Fruit fly (Drosophila melanogaster): ENCODE measurements around the gene bbx.
A peak's percentile ranks its signal among the peaks of the same experiment; 100 is the strongest.

Gene bbx

DNA sequence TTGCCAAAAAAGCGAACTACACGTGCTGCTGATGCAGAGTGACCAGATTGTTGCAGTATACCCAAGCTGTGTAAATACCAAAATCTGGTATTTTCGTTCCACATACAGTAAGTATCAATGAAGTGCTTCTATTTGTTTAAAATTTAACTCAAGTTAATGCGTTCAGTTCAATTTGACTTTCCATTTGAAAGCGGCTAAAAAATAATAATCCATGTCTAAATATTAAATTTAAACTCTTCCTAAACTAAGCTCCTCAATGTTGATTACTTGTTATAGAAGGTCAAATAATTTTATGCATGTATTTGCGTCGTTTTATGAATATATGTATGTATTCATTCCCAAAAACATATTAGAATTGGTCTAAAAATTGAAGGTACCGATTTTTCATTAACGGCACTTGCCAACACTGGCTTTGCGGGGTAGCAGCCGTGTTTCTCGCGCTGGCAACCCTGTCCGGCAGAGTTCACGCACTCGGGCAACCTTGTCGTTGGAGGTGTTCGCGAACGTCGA lies 13.0 kb upstream of the bbx start, which contains the start of the genes peng and sol (continued):
- peak; percentile 10 for TF ChIP-seq CG8359 (GFP tag; optimal IDR thresholded peaks at IDR 0.05; ENCODE audit: borderline replicate concordance)
- TF ChIP-seq gfzf (GFP tag; optimal IDR thresholded peaks at IDR 0.05): peak; percentile 72
- TF ChIP-seq CG11456 (GFP tag; IDR thresholded peaks at IDR 0.05): no peak; the same call in 2 of the 3 replicates
- peak; percentile 42 for TF ChIP-seq Bdp1 (GFP tag; optimal IDR thresholded peaks at IDR 0.05)
- peak; percentile 33 for TF ChIP-seq disco-r (GFP tag; optimal IDR thresholded peaks at IDR 0.05)
- peak; percentile 85 for TF ChIP-seq CoRest (tag; optimal IDR thresholded peaks at IDR 0.05)
- no peak for TF ChIP-seq kni (GFP tag; optimal IDR thresholded peaks at IDR 0.05)
- TF ChIP-seq caup (GFP tag; optimal IDR thresholded peaks at IDR 0.05; ENCODE audit: severe bottlenecking): peak; percentile 56
- peak; percentile 52 for TF ChIP-seq Hand (GFP tag; optimal IDR thresholded peaks at IDR 0.05)
- peak; percentile 36 for TF ChIP-seq CG17328 (GFP tag; IDR thresholded peaks at IDR 0.05)
- TF ChIP-seq HHEX (GFP tag; optimal IDR thresholded peaks at IDR 0.05): peak; percentile 75
- TF ChIP-seq lov (optimal IDR thresholded peaks at IDR 0.05): no peak
- peak; percentile 49; the same call in 1 of the 3 replicates for TF ChIP-seq lov (GFP tag; IDR thresholded peaks at IDR 0.05)
- no peak for TF ChIP-seq CG3407 (GFP tag; optimal IDR thresholded peaks at IDR 0.05)
- TF ChIP-seq C15 (GFP tag; IDR thresholded peaks at IDR 0.05): 0 out of 3 replicates have a peak, but pooled peaks have one; percentile 25
- peak; percentile 47 for TF ChIP-seq ewg (GFP tag; optimal IDR thresholded peaks at IDR 0.05)
- peak; percentile 78 for TF ChIP-seq pum (GFP tag; optimal IDR thresholded peaks at IDR 0.05)
- no peak for TF ChIP-seq nerfin-2 (GFP tag; IDR thresholded peaks at IDR 0.05; ENCODE audit: partially characterized antibody)
- peak; percentile 40 for TF ChIP-seq her (GFP tag; optimal IDR thresholded peaks at IDR 0.05)
- TF ChIP-seq Hey (tag; optimal IDR thresholded peaks at IDR 0.05): no peak
- peak; percentile 36 for TF ChIP-seq vfl (GFP tag; optimal IDR thresholded peaks at IDR 0.05)
- no peak for TF ChIP-seq zf30C (GFP tag; optimal IDR thresholded peaks at IDR 0.05)
- TF ChIP-seq Hr51 (GFP tag; optimal IDR thresholded peaks at IDR 0.05): peak; percentile 16 to 74
- TF ChIP-seq ttk (GFP tag; IDR thresholded peaks at IDR 0.05): no peak
- peak; percentile 56 for TF ChIP-seq trem (tag; optimal IDR thresholded peaks at IDR 0.05)
- TF ChIP-seq HLHmδ (GFP tag; optimal IDR thresholded peaks at IDR 0.05): peak; percentile 43
- peak; percentile 31 for TF ChIP-seq Dref (GFP tag; IDR thresholded peaks at IDR 0.05)
- no peak for TF ChIP-seq CG12071 (GFP tag; optimal IDR thresholded peaks at IDR 0.05)
- peak; percentile 58 for TF ChIP-seq jumu (GFP tag; optimal IDR thresholded peaks at IDR 0.05)
- no peak for TF ChIP-seq CkIIα-i1 (GFP tag; IDR thresholded peaks at IDR 0.05)
- no peak for TF ChIP-seq HLH4C (GFP tag; IDR thresholded peaks at IDR 0.05; ENCODE audit: partially characterized antibody)
- peak; percentile 69 to 81 for TF ChIP-seq dpn (GFP tag; optimal IDR thresholded peaks at IDR 0.05)
- peak; percentile 82 for TF ChIP-seq Hmr (GFP tag; optimal IDR thresholded peaks at IDR 0.05)
- TF ChIP-seq CG6254 (GFP tag; optimal IDR thresholded peaks at IDR 0.05): no peak
- TF ChIP-seq CG14965 (GFP tag; optimal IDR thresholded peaks at IDR 0.05; ENCODE audit: borderline replicate concordance): no peak
- no peak for TF ChIP-seq inv (GFP tag; IDR thresholded peaks at IDR 0.05; ENCODE audit: partially characterized antibody)
- TF ChIP-seq abd-A (tag; optimal IDR thresholded peaks at IDR 0.05): no peak
- TF ChIP-seq CG30020 (tag; optimal IDR thresholded peaks at IDR 0.05): peak; percentile 56
- peak; percentile 80 for TF ChIP-seq Lhr (GFP tag; optimal IDR thresholded peaks at IDR 0.05)
- TF ChIP-seq CG12744 (GFP tag; optimal IDR thresholded peaks at IDR 0.05): peak; percentile 46
- TF ChIP-seq NC2α (GFP tag; optimal IDR thresholded peaks at IDR 0.05): no peak
- peak; percentile 32 for TF ChIP-seq NK7.1 (GFP tag; optimal IDR thresholded peaks at IDR 0.05)
- TF ChIP-seq CG2129 (GFP tag; IDR thresholded peaks at IDR 0.05; ENCODE audit: partially characterized antibody): no peak
- peak; percentile 62 for TF ChIP-seq CG9817 (tag; optimal IDR thresholded peaks at IDR 0.05)
- peak; percentile 62 for TF ChIP-seq CG32532 (GFP tag; IDR thresholded peaks at IDR 0.05)
- peak; percentile 72 for TF ChIP-seq Abd-B (GFP tag; optimal IDR thresholded peaks at IDR 0.05)
- TF ChIP-seq CG16863 (GFP tag; optimal IDR thresholded peaks at IDR 0.05): no peak
- TF ChIP-seq slbo (GFP tag; IDR thresholded peaks at IDR 0.05): peak; percentile 76
- TF ChIP-seq Poxn (GFP tag; IDR thresholded peaks at IDR 0.05): no peak

All from whole organism, embryonic.